Worm (Caenorhabditis elegans) whole organism, L4 larva: ENCODE data around the gene nhr-146.

ENCODE experiments used
- ceh-28 ChIP-seq: fragments of 150-350 bp; optimal IDR thresholded peaks from 2 replicates; lab custom pipeline; 2014; ENCODE audit warnings: missing biosample characterization, missing genetic modification reagents, missing genetic modification characterization
- ceh-32 ChIP-seq: sonication (generic microtip); optimal IDR thresholded peaks from 2 replicates; lab custom pipeline; 2016; ENCODE audit warnings: mild to moderate bottlenecking, missing genetic modification characterization, missing compliant biosample characterization; ENCODE audit not compliant: poor library complexity
- fos-1 ChIP-seq: fragments of 150-350 bp; optimal IDR thresholded peaks from 2 replicates; lab custom pipeline; 2014; ENCODE audit warnings: missing biosample characterization, missing genetic modification characterization
- lin-15B ChIP-seq: fragments of 150-350 bp; sonication (generic microtip); optimal IDR thresholded peaks from 3 replicates; lab custom pipeline; 2014; ENCODE audit warnings: missing biosample characterization, missing genetic modification characterization
- madf-5 ChIP-seq, 2 experiments: fragments of 200-800 bp; sonication (Bioruptor generic); IDR thresholded peaks; 2 replicates each; pipeline ENCODE4 v1.3.6; 2022; ENCODE audit warnings: missing compliant biosample characterization in 2 of 2, missing genetic modification characterization in 2 of 2
- pha-4 ChIP-seq, 2 experiments: fragments of 150-350 bp in 1 of 2; fragments of 200-800 bp in 1 of 2; sonication (Bioruptor generic) in 1 of 2; IDR thresholded peaks in 1 of 2; optimal IDR thresholded peaks in 1 of 2; 2 replicates each; pipeline versions ENCODE4 v1.3.6 to Lab custom; 2014 to 2022; ENCODE audit warnings: missing genetic modification characterization in 2 of 2, missing genetic modification reagents in 2 of 2, missing biosample characterization in 1 of 2, missing compliant biosample characterization in 1 of 2
- unc-62 ChIP-seq, 3 experiments: fragments of 150-350 bp in 1 of 3; sonication (generic microtip); optimal IDR thresholded peaks in 2 of 3; peaks in 1 of 3; 1 replicate in 1 of 3; 2 replicates in 2 of 3; lab custom pipeline; 2014 to 2017; ENCODE audit warnings: missing biosample characterization in 3 of 3, missing genetic modification characterization in 3 of 3, missing genetic modification reagents in 3 of 3, missing genotype in 1 of 3

- TF ChIP-seq pha-4 (GFP tag; IDR thresholded peaks at IDR 0.05; lab: Robert Waterston, UW) = no peak
- TF ChIP-seq pha-4 (tag; optimal IDR thresholded peaks at IDR 0.05; lab: Kevin White, UChicago) = no peak
- TF ChIP-seq madf-5 (GFP tag; IDR thresholded peaks at IDR 0.05; lab: Robert Waterston, UW) = no peak
- TF ChIP-seq fos-1 = no peak
- no peak for TF ChIP-seq ceh-32 (tag; lab: Kevin White, UChicago)
- TF ChIP-seq ceh-28 (tag; lab: Kevin White, UChicago) = no peak
- TF ChIP-seq lin-15B (tag; lab: Kevin White, UChicago) = no peak
- TF ChIP-seq unc-62 (GFP tag; optimal IDR thresholded peaks at IDR 0.05 in 1 of 2; lab: Kevin White, UChicago) = no peak
- no peak for TF ChIP-seq unc-62 (tag; optimal IDR thresholded peaks at IDR 0.05; lab: Kevin White, UChicago)
Measured at ce11 chrIV:1649349-1649748, 22.7 kb downstream of the nhr-146 start.
